Worm (Caenorhabditis elegans): ENCODE measurements around the gene clec-137.

Gene clec-137

DNA sequence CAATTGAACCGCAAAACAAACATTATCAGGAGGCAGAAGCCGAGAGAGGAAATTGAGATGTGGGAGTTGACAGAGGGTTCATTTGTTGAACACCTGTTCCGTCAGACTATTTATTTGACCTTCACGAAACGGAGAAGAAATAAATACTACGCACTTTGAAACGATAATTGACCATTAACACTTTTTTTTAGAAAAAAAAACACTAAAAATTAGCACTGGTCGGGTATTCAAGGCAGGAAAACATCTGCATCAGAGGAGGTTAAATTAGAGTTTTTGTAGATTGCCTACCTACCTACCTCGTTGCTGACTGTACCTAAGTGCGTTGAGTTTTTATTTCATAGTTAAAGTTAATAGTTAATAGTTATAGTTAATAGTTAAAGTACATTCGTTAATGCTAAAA is 32.2 kb upstream of the clec-137 start:
- TF ChIP-seq ceh-36 (tag; optimal IDR thresholded peaks at IDR 0.05), result no peak
- no peak for TF ChIP-seq ama-1 (optimal IDR thresholded peaks at IDR 0.05)
- TF ChIP-seq tbx-37 (GFP tag; conservative IDR thresholded peaks at IDR 0.05), result no peak
- no peak for TF ChIP-seq flt-1 (GFP tag; IDR thresholded peaks at IDR 0.05)
- no peak for TF ChIP-seq pes-1 (GFP tag; IDR thresholded peaks at IDR 0.05)
- TF ChIP-seq hmbx-1 (tag; optimal IDR thresholded peaks at IDR 0.05), result no peak
- no peak for TF ChIP-seq B0310.2 (tag; optimal IDR thresholded peaks at IDR 0.05)
- no peak for TF ChIP-seq tra-4 (tag; optimal IDR thresholded peaks at IDR 0.05)
- no peak for TF ChIP-seq ceh-13 (GFP tag; optimal IDR thresholded peaks at IDR 0.05)
- TF ChIP-seq hmg-4 (GFP tag; optimal IDR thresholded peaks at IDR 0.05), result no peak
- no peak for TF ChIP-seq F13C5.2 (tag; optimal IDR thresholded peaks at IDR 0.05)
- no peak for TF ChIP-seq aly-1 (tag; optimal IDR thresholded peaks at IDR 0.05)
- TF ChIP-seq scrt-1 (GFP tag; IDR thresholded peaks at IDR 0.05), result no peak
- no peak for TF ChIP-seq sea-1 (GFP tag; conservative IDR thresholded peaks at IDR 0.05)
- no peak for TF ChIP-seq tbx-11 (GFP tag; IDR thresholded peaks at IDR 0.05)
- TF ChIP-seq hnd-1 (tag; optimal IDR thresholded peaks at IDR 0.05), result no peak
- no peak for TF ChIP-seq ets-7 (tag; optimal IDR thresholded peaks at IDR 0.05)

DNA sequence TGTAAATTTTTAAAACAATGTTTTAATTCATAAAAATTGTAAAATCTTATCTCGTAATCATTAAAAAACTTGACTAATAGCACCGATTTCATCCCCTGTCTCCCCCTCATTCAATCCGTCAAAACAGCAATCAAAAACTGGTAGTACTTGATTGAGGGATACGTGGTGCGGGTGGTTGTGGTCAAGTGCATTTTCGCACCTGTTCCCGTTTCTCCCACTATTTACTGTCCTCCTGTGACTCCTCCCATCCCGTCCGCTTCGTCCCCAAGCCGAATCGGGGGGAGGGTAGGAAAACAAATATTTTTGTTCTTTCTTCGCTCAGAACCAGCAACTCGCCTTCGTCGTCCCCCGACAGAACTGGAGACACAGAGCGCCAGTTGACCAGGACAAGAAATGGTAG is 30.9 kb upstream of the clec-137 start, which contains the start of gene lgc-27:
TSS of gene lgc-27 (plus strand) at position 301 of the 400 bp plus-strand sequence.
- TF ChIP-seq ama-1 (optimal IDR thresholded peaks at IDR 0.05) (no peak), tbx-37 (GFP tag; conservative IDR thresholded peaks at IDR 0.05) (no peak), aly-1 (tag; optimal IDR thresholded peaks at IDR 0.05) (no peak), hnd-1 (tag; optimal IDR thresholded peaks at IDR 0.05) (no peak), ets-7 (tag; optimal IDR thresholded peaks at IDR 0.05) (no peak), F13C5.2 (tag; optimal IDR thresholded peaks at IDR 0.05) (no peak), tbx-11 (GFP tag; IDR thresholded peaks at IDR 0.05) (no peak), B0310.2 (tag; optimal IDR thresholded peaks at IDR 0.05) (no peak), hmbx-1 (tag; optimal IDR thresholded peaks at IDR 0.05) (no peak), ceh-13 (GFP tag; optimal IDR thresholded peaks at IDR 0.05) (no peak), flt-1 (GFP tag; IDR thresholded peaks at IDR 0.05) (no peak), pes-1 (GFP tag; IDR thresholded peaks at IDR 0.05) (no peak), sea-1 (GFP tag; conservative IDR thresholded peaks at IDR 0.05) (no peak), ceh-36 (tag; optimal IDR thresholded peaks at IDR 0.05) (no peak), tra-4 (tag; optimal IDR thresholded peaks at IDR 0.05) (no peak), hmg-4 (GFP tag; optimal IDR thresholded peaks at IDR 0.05) (no peak), scrt-1 (GFP tag; IDR thresholded peaks at IDR 0.05) (no peak)

DNA sequence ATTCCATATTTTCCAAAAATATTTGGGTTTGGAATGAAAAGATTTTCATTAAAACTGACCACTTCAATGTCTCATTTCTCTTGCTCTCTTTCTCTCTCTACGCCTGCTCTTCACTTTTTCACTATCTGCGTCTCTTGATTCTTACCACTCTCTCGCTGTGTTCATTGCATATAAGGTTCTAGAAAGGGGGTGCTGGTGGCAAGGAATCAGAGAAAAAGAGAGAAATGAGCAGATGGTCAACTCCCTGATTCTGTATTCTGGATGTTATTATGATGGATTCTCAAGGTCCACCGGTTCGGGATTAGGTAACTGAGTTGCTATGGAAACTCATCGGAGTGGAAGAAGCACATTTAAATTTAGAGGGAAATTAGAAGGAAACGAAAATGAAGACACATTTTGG is 22.9 kb upstream of the clec-137 start:
- TF ChIP-seq B0310.2 (tag; optimal IDR thresholded peaks at IDR 0.05), result no peak
- no peak for TF ChIP-seq ets-7 (tag; optimal IDR thresholded peaks at IDR 0.05)
- no peak for TF ChIP-seq hnd-1 (tag; optimal IDR thresholded peaks at IDR 0.05)
- TF ChIP-seq tbx-37 (GFP tag; conservative IDR thresholded peaks at IDR 0.05), result no peak
- no peak for TF ChIP-seq ama-1 (optimal IDR thresholded peaks at IDR 0.05)
- no peak for TF ChIP-seq aly-1 (tag; optimal IDR thresholded peaks at IDR 0.05)
- TF ChIP-seq pes-1 (GFP tag; IDR thresholded peaks at IDR 0.05), result no peak
- TF ChIP-seq tbx-11 (GFP tag; IDR thresholded peaks at IDR 0.05), result no peak
- TF ChIP-seq hmbx-1 (tag; optimal IDR thresholded peaks at IDR 0.05), result no peak
- TF ChIP-seq hmg-4 (GFP tag; optimal IDR thresholded peaks at IDR 0.05), result no peak
- TF ChIP-seq ceh-13 (GFP tag; optimal IDR thresholded peaks at IDR 0.05), result no peak
- no peak for TF ChIP-seq flt-1 (GFP tag; IDR thresholded peaks at IDR 0.05)

DNA sequence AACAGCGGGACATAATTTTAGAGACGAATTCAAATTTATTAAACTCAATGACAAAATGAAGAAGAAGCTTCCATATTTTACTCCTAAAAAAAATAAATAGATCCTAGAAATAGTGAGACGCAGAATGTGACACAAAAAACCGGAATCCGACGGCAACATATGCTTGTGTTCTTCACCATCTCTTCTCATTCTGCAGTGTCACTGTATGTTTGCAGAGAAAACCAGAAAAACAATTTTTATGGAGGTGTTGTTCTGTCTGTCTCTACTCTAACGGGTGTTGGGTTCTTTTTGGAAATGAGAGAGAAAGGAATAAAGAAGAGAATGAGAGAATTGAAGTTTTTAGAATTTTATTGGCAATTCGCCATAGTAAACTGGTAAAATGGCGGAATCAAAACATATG is 21.0 kb upstream of the clec-137 start:
- TF ChIP-seq scrt-1 (GFP tag; IDR thresholded peaks at IDR 0.05) (no peak), B0310.2 (tag; optimal IDR thresholded peaks at IDR 0.05) (no peak)

DNA sequence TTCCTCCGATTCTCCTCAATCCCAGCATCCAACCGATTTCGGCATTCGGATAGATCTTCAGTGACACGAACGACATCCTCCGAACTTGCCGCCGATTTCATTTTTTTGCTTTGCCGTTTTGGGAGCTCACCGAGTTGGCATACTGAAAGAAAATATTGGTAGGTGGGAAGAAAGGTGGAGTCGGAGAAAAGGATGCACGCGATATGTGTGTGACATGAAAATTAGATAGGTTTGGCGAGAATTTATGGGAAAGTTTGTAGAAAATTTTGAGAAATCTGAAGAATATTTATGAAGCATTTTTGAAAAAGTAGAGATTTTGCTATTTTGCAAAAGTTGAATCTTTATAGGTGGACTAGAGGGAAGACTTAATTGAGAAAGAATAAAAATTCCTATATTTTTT is 20.4 kb upstream of the clec-137 start, which contains the start of gene che-10:
TSS of gene che-10 (minus strand) at position 101 of the 400 bp plus-strand sequence.
- TF ChIP-seq tra-4 (tag; optimal IDR thresholded peaks at IDR 0.05) (no peak), sea-1 (GFP tag; conservative IDR thresholded peaks at IDR 0.05) (no peak), flt-1 (GFP tag; IDR thresholded peaks at IDR 0.05) (no peak), tbx-11 (GFP tag; IDR thresholded peaks at IDR 0.05) (no peak), scrt-1 (GFP tag; IDR thresholded peaks at IDR 0.05) (no peak), B0310.2 (tag; optimal IDR thresholded peaks at IDR 0.05) (no peak), pes-1 (GFP tag; IDR thresholded peaks at IDR 0.05) (no peak), ceh-13 (GFP tag; optimal IDR thresholded peaks at IDR 0.05) (no peak), ets-7 (tag; optimal IDR thresholded peaks at IDR 0.05) (no peak), hmg-4 (GFP tag; optimal IDR thresholded peaks at IDR 0.05) (no peak), tbx-37 (GFP tag; conservative IDR thresholded peaks at IDR 0.05) (no peak), hmbx-1 (tag; optimal IDR thresholded peaks at IDR 0.05) (no peak), ama-1 (optimal IDR thresholded peaks at IDR 0.05) (no peak), ceh-36 (tag; optimal IDR thresholded peaks at IDR 0.05) (no peak), aly-1 (tag; optimal IDR thresholded peaks at IDR 0.05) (no peak), hnd-1 (tag; optimal IDR thresholded peaks at IDR 0.05) (no peak)

DNA sequence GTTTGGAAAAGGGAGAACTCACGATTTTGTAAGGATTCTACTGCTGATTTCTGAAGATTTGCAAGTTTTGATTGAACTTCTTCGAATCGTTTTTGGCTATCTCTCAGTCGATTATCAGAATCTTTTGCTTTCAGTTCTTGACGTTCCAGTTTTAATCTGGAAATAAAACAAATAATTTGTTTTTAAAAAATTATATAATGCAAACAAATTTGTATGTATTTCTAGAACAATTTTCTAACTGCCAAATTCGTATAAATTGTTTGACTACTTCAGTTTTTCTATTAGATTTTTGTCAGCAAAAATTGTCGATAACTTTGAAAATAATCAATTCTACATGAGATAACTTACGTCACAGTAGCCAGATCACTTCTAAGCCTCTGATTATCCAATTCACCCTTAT is 13.6 kb upstream of the clec-137 start:
- TF ChIP-seq hmg-4 (GFP tag; optimal IDR thresholded peaks at IDR 0.05) (no peak), ets-7 (tag; optimal IDR thresholded peaks at IDR 0.05) (no peak), tbx-11 (GFP tag; IDR thresholded peaks at IDR 0.05) (no peak), F13C5.2 (tag; optimal IDR thresholded peaks at IDR 0.05) (no peak), flt-1 (GFP tag; IDR thresholded peaks at IDR 0.05) (no peak), pes-1 (GFP tag; IDR thresholded peaks at IDR 0.05) (no peak), tbx-37 (GFP tag; conservative IDR thresholded peaks at IDR 0.05) (no peak), tra-4 (tag; optimal IDR thresholded peaks at IDR 0.05) (no peak), aly-1 (tag; optimal IDR thresholded peaks at IDR 0.05) (no peak), hmbx-1 (tag; optimal IDR thresholded peaks at IDR 0.05) (no peak), B0310.2 (tag; optimal IDR thresholded peaks at IDR 0.05) (no peak), ceh-36 (tag; optimal IDR thresholded peaks at IDR 0.05) (no peak), sea-1 (GFP tag; conservative IDR thresholded peaks at IDR 0.05) (no peak)

DNA sequence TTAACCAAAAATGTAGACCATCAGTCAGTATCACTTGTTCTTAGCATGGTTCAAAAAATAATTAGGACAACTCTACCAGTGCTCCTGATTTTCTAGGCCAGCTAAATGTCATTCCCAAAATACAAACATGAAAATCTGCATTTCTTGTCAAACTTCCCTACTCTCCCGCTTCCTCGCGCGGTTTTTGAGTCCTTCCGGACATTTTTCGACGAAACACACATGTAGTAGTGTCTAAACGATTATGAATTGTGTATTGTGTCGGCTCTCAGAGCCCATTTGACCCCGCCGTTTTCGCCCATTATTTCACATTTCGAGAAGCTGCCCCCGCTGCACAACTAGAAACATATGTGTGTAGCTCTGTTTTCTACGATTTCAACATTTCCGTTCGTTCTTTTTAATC is 8.7 kb upstream of the clec-137 start, which contains the start of gene F35D11.1:
TSS of gene F35D11.1 (plus strand) at position 301 of the 400 bp plus-strand sequence.
- no peak for TF ChIP-seq hmg-4 (GFP tag; optimal IDR thresholded peaks at IDR 0.05)
- no peak for TF ChIP-seq sea-1 (GFP tag; conservative IDR thresholded peaks at IDR 0.05)
- TF ChIP-seq hnd-1 (tag; optimal IDR thresholded peaks at IDR 0.05), result no peak
- TF ChIP-seq tbx-37 (GFP tag; conservative IDR thresholded peaks at IDR 0.05), result no peak
- TF ChIP-seq ama-1 (optimal IDR thresholded peaks at IDR 0.05), result no peak
- TF ChIP-seq tra-4 (tag; optimal IDR thresholded peaks at IDR 0.05), result no peak
- TF ChIP-seq ceh-13 (GFP tag; optimal IDR thresholded peaks at IDR 0.05), result no peak
- TF ChIP-seq F13C5.2 (tag; optimal IDR thresholded peaks at IDR 0.05), result no peak

Data from whole organism, early embryonic.